Worm (Caenorhabditis elegans) whole organism, L4 larva: ENCODE data around the gene Y105C5B.1413.

Experiments
- D1046.2 ChIP-seq: fragments of 200-800 bp; sonication (Bioruptor generic); IDR thresholded peaks from 2 replicates; pipeline ENCODE4 v1.3.6; 2022; ENCODE audit warnings: missing genetic modification characterization, missing compliant biosample characterization
- F37D6.2 ChIP-seq: sonication (generic microtip); optimal IDR thresholded peaks from 2 replicates; lab custom pipeline; 2016; ENCODE audit warnings: mild to moderate bottlenecking, missing genetic modification characterization, missing compliant biosample characterization
- F44E2.7 ChIP-seq: fragments of 200-800 bp; sonication (Bioruptor generic); IDR thresholded peaks from 2 replicates; pipeline ENCODE4 v2.1.2; 2022; ENCODE audit warnings: missing genetic modification characterization, missing compliant biosample characterization
- F49E8.2 ChIP-seq: sonication (generic microtip); optimal IDR thresholded peaks from 2 replicates; lab custom pipeline; 2016; ENCODE audit warnings: missing compliant biosample characterization, mild to moderate bottlenecking, missing genetic modification characterization, borderline replicate concordance
- T20F7.1 ChIP-seq: fragments of 200-800 bp; sonication (Bioruptor generic); optimal IDR thresholded peaks from 2 replicates; lab custom pipeline; 2018; ENCODE audit warnings: mild to moderate bottlenecking, missing genetic modification characterization, missing compliant biosample characterization
- Y48G9A.11 ChIP-seq: fragments of 200-800 bp; sonication (Bioruptor generic); IDR thresholded peaks from 2 replicates; pipeline ENCODE4 v1.3.6; 2022; ENCODE audit warnings: missing genetic modification reagents, missing genetic modification characterization, missing compliant biosample characterization
- Y5F2A.4 ChIP-seq: fragments of 200-800 bp; sonication (Bioruptor generic); optimal IDR thresholded peaks from 2 replicates; lab custom pipeline; 2018; ENCODE audit warnings: mild to moderate bottlenecking, missing genetic modification characterization, missing compliant biosample characterization
- ZK337.2 ChIP-seq: fragments of 200-800 bp; sonication (Bioruptor generic); IDR thresholded peaks from 2 replicates; pipeline ENCODE4 v1.3.6; 2022; ENCODE audit warnings: missing genetic modification reagents, missing genetic modification characterization, missing compliant biosample characterization
- ZK546.5 ChIP-seq, 2 experiments: sonication (generic microtip); optimal IDR thresholded peaks; 2 replicates each; lab custom pipeline; 2017; ENCODE audit warnings: missing biosample characterization in 2 of 2, missing genetic modification characterization in 2 of 2
- aha-1 ChIP-seq: fragments of 150-350 bp; peaks from one replicate; lab custom pipeline; 2014; ENCODE audit warnings: missing biosample characterization, missing genetic modification characterization
- aly-2 ChIP-seq: sonication (generic microtip); optimal IDR thresholded peaks from 2 replicates; lab custom pipeline; 2018; ENCODE audit warnings: missing biosample characterization, missing genetic modification characterization
- ceh-20 ChIP-seq: fragments of 200-800 bp; sonication (Bioruptor generic); IDR thresholded peaks from 2 replicates; pipeline ENCODE4 v1.3.6; 2022; ENCODE audit warnings: missing genetic modification reagents, missing genetic modification characterization, missing compliant biosample characterization
- ceh-28 ChIP-seq: fragments of 150-350 bp; optimal IDR thresholded peaks from 2 replicates; lab custom pipeline; 2014; ENCODE audit warnings: missing biosample characterization, missing genetic modification reagents, missing genetic modification characterization
- ceh-32 ChIP-seq: sonication (generic microtip); optimal IDR thresholded peaks from 2 replicates; lab custom pipeline; 2016; ENCODE audit warnings: mild to moderate bottlenecking, missing genetic modification characterization, missing compliant biosample characterization; ENCODE audit not compliant: poor library complexity
- ceh-62 ChIP-seq: sonication (generic microtip); optimal IDR thresholded peaks from 2 replicates; lab custom pipeline; 2017; ENCODE audit warnings: missing biosample characterization, missing genetic modification characterization
- ceh-82 ChIP-seq: sonication (generic microtip); optimal IDR thresholded peaks from 2 replicates; lab custom pipeline; 2017; ENCODE audit warnings: missing biosample characterization, missing genetic modification characterization
- cey-2 ChIP-seq: sonication (generic microtip); optimal IDR thresholded peaks from 3 replicates; lab custom pipeline; 2017; ENCODE audit warnings: missing genetic modification characterization, mild to moderate bottlenecking, missing compliant biosample characterization, antibody characterized with exemption, borderline replicate concordance; ENCODE audit not compliant: insufficient read depth
- ctbp-1 ChIP-seq: fragments of 200-800 bp; sonication (Bioruptor generic); IDR thresholded peaks from 2 replicates; pipeline ENCODE4 v1.3.6; 2022; ENCODE audit warnings: missing genetic modification reagents, missing genetic modification characterization, missing compliant biosample characterization
- daf-8 ChIP-seq: fragments of 200-800 bp; sonication (Bioruptor generic); IDR thresholded peaks from 2 replicates; pipeline ENCODE4 v1.3.6; 2022; ENCODE audit warnings: missing genetic modification characterization, missing compliant biosample characterization
- dmd-6 ChIP-seq: fragments of 200-800 bp; sonication (Bioruptor generic); IDR thresholded peaks from 2 replicates; pipeline ENCODE4 v1.3.6; 2022; ENCODE audit warnings: missing genetic modification reagents, missing genetic modification characterization, missing compliant biosample characterization
- dpl-1 ChIP-seq: fragments of 150-350 bp; optimal IDR thresholded peaks from 2 replicates; lab custom pipeline; 2014; ENCODE audit warnings: missing biosample characterization, missing genetic modification reagents, missing genetic modification characterization
- duxl-1 ChIP-seq: sonication (generic microtip); optimal IDR thresholded peaks from 2 replicates; lab custom pipeline; 2016; ENCODE audit warnings: mild to moderate bottlenecking, missing genetic modification characterization, moderate library complexity, missing compliant biosample characterization; ENCODE audit not compliant: poor library complexity
- dve-1 ChIP-seq: sonication (generic microtip); optimal IDR thresholded peaks from 2 replicates; lab custom pipeline; 2017; ENCODE audit warnings: antibody characterized with exemption, mild to moderate bottlenecking, missing genetic modification characterization, missing compliant biosample characterization; ENCODE audit not compliant: insufficient read depth
- fkh-10 ChIP-seq: fragments of 150-350 bp; optimal IDR thresholded peaks from 2 replicates; lab custom pipeline; 2014; ENCODE audit warnings: missing biosample characterization, missing genetic modification reagents, missing genetic modification characterization
- fos-1 ChIP-seq: fragments of 150-350 bp; optimal IDR thresholded peaks from 2 replicates; lab custom pipeline; 2014; ENCODE audit warnings: missing biosample characterization, missing genetic modification characterization
- gei-8 ChIP-seq: fragments of 200-800 bp; sonication (Bioruptor generic); optimal IDR thresholded peaks from 2 replicates; lab custom pipeline; 2018; ENCODE audit warnings: mild to moderate bottlenecking, missing genetic modification characterization, missing compliant biosample characterization
- hlh-11 ChIP-seq: fragments of 200-800 bp; sonication (Bioruptor generic); optimal IDR thresholded peaks from 2 replicates; lab custom pipeline; 2018; ENCODE audit warnings: mild to moderate bottlenecking, missing genetic modification characterization, missing compliant biosample characterization
- jun-1 ChIP-seq: fragments of 150-350 bp; optimal IDR thresholded peaks from 2 replicates; lab custom pipeline; 2014; ENCODE audit warnings: missing biosample characterization, missing genetic modification reagents, missing genetic modification characterization
- lin-13 ChIP-seq: fragments of 150-350 bp; optimal IDR thresholded peaks from 2 replicates; lab custom pipeline; 2014; ENCODE audit warnings: missing biosample characterization, missing genetic modification reagents, missing genetic modification characterization
- lin-15B ChIP-seq: fragments of 150-350 bp; sonication (generic microtip); optimal IDR thresholded peaks from 3 replicates; lab custom pipeline; 2014; ENCODE audit warnings: missing biosample characterization, missing genetic modification characterization
- madf-9 ChIP-seq: fragments of 200-800 bp; sonication (Bioruptor generic); conservative IDR thresholded peaks from 2 replicates; pipeline ENCODE4 v1.3.6; 2022; ENCODE audit warnings: missing genetic modification reagents, missing genetic modification characterization, missing compliant biosample characterization
- mep-1 ChIP-seq: fragments of 150-350 bp; sonication (generic microtip); optimal IDR thresholded peaks from 3 replicates; lab custom pipeline; 2014; ENCODE audit warnings: missing biosample characterization, missing genetic modification characterization
- mxl-3 ChIP-seq: fragments of 200-800 bp; sonication (Bioruptor generic); optimal IDR thresholded peaks from 2 replicates; lab custom pipeline; 2018; ENCODE audit warnings: mild to moderate bottlenecking, missing genetic modification characterization, missing compliant biosample characterization
- nhr-102 ChIP-seq: sonication (generic microtip); optimal IDR thresholded peaks from 2 replicates; lab custom pipeline; 2016; ENCODE audit warnings: mild to moderate bottlenecking, missing genetic modification characterization, moderate library complexity, missing compliant biosample characterization
- nhr-111 ChIP-seq: fragments of 200-800 bp; sonication (Bioruptor generic); optimal IDR thresholded peaks from 2 replicates; lab custom pipeline; 2018; ENCODE audit warnings: mild to moderate bottlenecking, missing genetic modification characterization, missing compliant biosample characterization
- nhr-42 ChIP-seq: fragments of 200-800 bp; sonication (Bioruptor generic); IDR thresholded peaks from 2 replicates; pipeline ENCODE4 v1.3.6; 2022; ENCODE audit warnings: missing genetic modification characterization, missing compliant biosample characterization
- nhr-6 ChIP-seq: fragments of 150-350 bp; optimal IDR thresholded peaks from 2 replicates; lab custom pipeline; 2014; ENCODE audit warnings: missing biosample characterization, missing genetic modification characterization
- nhr-76 ChIP-seq: fragments of 150-350 bp; optimal IDR thresholded peaks from 2 replicates; lab custom pipeline; 2014; ENCODE audit warnings: missing biosample characterization, missing genetic modification characterization
- saeg-2 ChIP-seq: fragments of 200-800 bp; sonication (Bioruptor generic); IDR thresholded peaks from 2 replicates; pipeline ENCODE4 v1.3.6; 2022; ENCODE audit warnings: missing genetic modification reagents, missing genetic modification characterization, missing compliant biosample characterization
- sdz-12 ChIP-seq: fragments of 200-800 bp; sonication (Bioruptor generic); optimal IDR thresholded peaks from 2 replicates; lab custom pipeline; 2018; ENCODE audit warnings: mild to moderate bottlenecking, missing genetic modification characterization, missing compliant biosample characterization
- set-16 ChIP-seq: fragments of 200-800 bp; sonication (Bioruptor generic); IDR thresholded peaks from 2 replicates; pipeline ENCODE4 v1.3.6; 2022; ENCODE audit warnings: missing genetic modification reagents, missing genetic modification characterization, missing compliant biosample characterization
- snpc-1.2 ChIP-seq: fragments of 200-800 bp; sonication (Bioruptor generic); IDR thresholded peaks from 2 replicates; pipeline ENCODE4 v1.3.6; 2022; ENCODE audit warnings: missing genetic modification reagents, missing genetic modification characterization, missing compliant biosample characterization
- spr-3 ChIP-seq: fragments of 200-800 bp; sonication (Bioruptor generic); optimal IDR thresholded peaks from 2 replicates; lab custom pipeline; 2018; ENCODE audit warnings: mild to moderate bottlenecking, missing genetic modification characterization, missing compliant biosample characterization
- unc-130 ChIP-seq: sonication (generic microtip); optimal IDR thresholded peaks from 2 replicates; lab custom pipeline; 2016; ENCODE audit warnings: missing genetic modification reagents, missing genetic modification characterization, missing compliant biosample characterization
- zag-1 ChIP-seq: fragments of 150-350 bp; optimal IDR thresholded peaks from 2 replicates; lab custom pipeline; 2014; ENCODE audit warnings: missing biosample characterization, missing genetic modification characterization
- zfp-2 ChIP-seq: sonication (generic microtip); optimal IDR thresholded peaks from 2 replicates; lab custom pipeline; 2016; ENCODE audit warnings: mild to moderate bottlenecking, missing genetic modification characterization, missing compliant biosample characterization
- zfp-3 ChIP-seq: fragments of 200-800 bp; sonication (Bioruptor generic); conservative IDR thresholded peaks from 2 replicates; pipeline ENCODE4 v1.3.6; 2022; ENCODE audit warnings: missing genetic modification reagents, missing genetic modification characterization, missing compliant biosample characterization
- ztf-11 ChIP-seq: fragments of 150-350 bp; optimal IDR thresholded peaks from 2 replicates; lab custom pipeline; 2014; ENCODE audit warnings: missing biosample characterization, missing genetic modification characterization
- ztf-7 ChIP-seq: fragments of 150-350 bp; optimal IDR thresholded peaks from 2 replicates; lab custom pipeline; 2014; ENCODE audit warnings: missing biosample characterization, missing genetic modification characterization

Y105C5B.1413 gene

ce11 chrIV:16168702-16169440 is 15.6 kb downstream of the Y105C5B.1413 start (continued):
- no peak for TF ChIP-seq cey-2 (tag; lab: Kevin White, UChicago)
- peak; percentile 76 for TF ChIP-seq set-16
- no peak for TF ChIP-seq jun-1 (tag; lab: Kevin White, UChicago)
- TF ChIP-seq fkh-10 (GFP tag; lab: Kevin White, UChicago) = no peak
- no peak for TF ChIP-seq spr-3
- TF ChIP-seq F44E2.7 = no peak
- no peak for TF ChIP-seq dpl-1 (GFP tag; lab: Kevin White, UChicago)
- TF ChIP-seq saeg-2 = no peak
- TF ChIP-seq fos-1 (tag; lab: Kevin White, UChicago) = no peak
- TF ChIP-seq nhr-111 (GFP tag; lab: Kevin White, UChicago) = peak; percentile 61
- TF ChIP-seq unc-130 (GFP tag; lab: Kevin White, UChicago) = no peak
- no peak for TF ChIP-seq nhr-76
- no peak for TF ChIP-seq lin-15B (tag; lab: Kevin White, UChicago)
- TF ChIP-seq gei-8 (GFP tag; lab: Kevin White, UChicago) = no peak
- no peak for TF ChIP-seq T20F7.1 (GFP tag; lab: Kevin White, UChicago)
- TF ChIP-seq sdz-12 (GFP tag; lab: Kevin White, UChicago) = no peak
- peak; percentile 50 for TF ChIP-seq snpc-1.2 (GFP tag; lab: Robert Waterston, UW)
- no peak for TF ChIP-seq nhr-6 (tag; lab: Kevin White, UChicago)
- no peak for TF ChIP-seq Y48G9A.11 (GFP tag; lab: Robert Waterston, UW)
- TF ChIP-seq dmd-6 (GFP tag; lab: Robert Waterston, UW) = no peak
- no peak for TF ChIP-seq zfp-3 (GFP tag; lab: Robert Waterston, UW)
- TF ChIP-seq ztf-11 (tag; lab: Kevin White, UChicago) = no peak
- 0 out of 2 replicates have a peak, but pooled peaks have one; percentile 19 for TF ChIP-seq nhr-42 (GFP tag; lab: Robert Waterston, UW)
- no peak for TF ChIP-seq ceh-82 (tag; lab: Kevin White, UChicago)
- no peak for TF ChIP-seq mxl-3 (GFP tag; lab: Kevin White, UChicago)
- TF ChIP-seq duxl-1 (tag; lab: Kevin White, UChicago) = peak; percentile 3
- no peak for TF ChIP-seq madf-9 (GFP tag; lab: Robert Waterston, UW)
- TF ChIP-seq lin-13 = no peak
- TF ChIP-seq ZK337.2 (GFP tag; lab: Robert Waterston, UW) = no peak
- TF ChIP-seq daf-8 (GFP tag; lab: Robert Waterston, UW) = no peak
- TF ChIP-seq zag-1 (tag; lab: Kevin White, UChicago) = no peak
- TF ChIP-seq Y5F2A.4 (GFP tag; lab: Kevin White, UChicago) = no peak
- TF ChIP-seq ceh-20 = no peak
- no peak for TF ChIP-seq ceh-32
- peak; percentile 6 for TF ChIP-seq nhr-102 (tag; lab: Kevin White, UChicago)
- TF ChIP-seq dve-1 (tag; lab: Kevin White, UChicago) = no peak

DNA sequence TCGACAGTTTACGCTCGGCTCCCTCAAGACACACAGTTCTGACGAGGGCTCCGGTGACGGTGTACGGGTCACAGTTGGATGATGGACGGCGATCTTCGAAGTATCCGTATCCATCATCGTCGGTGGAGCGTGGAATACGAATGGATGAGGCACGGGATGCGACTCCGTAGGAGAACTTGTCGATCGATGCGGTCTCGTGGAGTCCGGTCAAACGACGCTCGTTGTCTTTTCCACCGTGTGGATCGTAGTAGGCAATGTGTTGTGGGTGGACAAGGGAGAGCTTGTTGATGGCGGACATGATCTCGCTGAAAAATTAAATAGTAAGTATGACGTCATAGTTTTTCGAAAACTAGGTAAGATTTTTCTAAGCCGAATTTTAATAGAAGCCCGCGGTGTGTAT is 16.5 kb downstream of the Y105C5B.1413 start:
- no peak for TF ChIP-seq mep-1 (tag; lab: Kevin White, UChicago)
- no peak for TF ChIP-seq D1046.2
- TF ChIP-seq ctbp-1 = no peak
- TF ChIP-seq F37D6.2 (tag; lab: Kevin White, UChicago) = no peak
- TF ChIP-seq F49E8.2 (tag; lab: Kevin White, UChicago) = no peak
- no peak for TF ChIP-seq ztf-7 (tag; lab: Kevin White, UChicago)
- no peak for TF ChIP-seq hlh-11
- no peak for TF ChIP-seq daf-8 (GFP tag; lab: Robert Waterston, UW)
- peak; percentile 8; the same call in 1 of the 2 replicates for TF ChIP-seq dmd-6 (GFP tag; lab: Robert Waterston, UW)
- no peak for TF ChIP-seq nhr-111 (GFP tag; lab: Kevin White, UChicago)
- no peak for TF ChIP-seq ceh-28 (tag; lab: Kevin White, UChicago)
- TF ChIP-seq gei-8 (GFP tag; lab: Kevin White, UChicago) = no peak
- TF ChIP-seq ceh-62 = no peak
- no peak for TF ChIP-seq zfp-2 (tag; lab: Kevin White, UChicago)
- no peak for TF ChIP-seq ZK546.5 (tag; optimal IDR thresholded peaks at IDR 0.05; lab: Kevin White, UChicago)
- TF ChIP-seq aly-2 = no peak
- no peak for TF ChIP-seq ceh-32
- no peak for TF ChIP-seq dpl-1 (GFP tag; lab: Kevin White, UChicago)
- no peak for TF ChIP-seq lin-13
- TF ChIP-seq zfp-3 (GFP tag; lab: Robert Waterston, UW) = 0 out of 2 replicates have a peak, but pooled peaks have one; percentile 19
- TF ChIP-seq aha-1 (tag; lab: Kevin White, UChicago) = peak; percentile 89
- peak; percentile 19; the same call in 1 of the 2 replicates for TF ChIP-seq set-16
